Worm (Caenorhabditis elegans) whole organism, mixed stage, embryonic: ENCODE results near the gene F57A10.2.
"Not testable (repeated sequence)": the region's sequence is repeated elsewhere in the genome, so short reads cannot be mapped to it uniquely, and the experiment has no call there.

ENCODE experiments used
- ceh-39 ChIP-seq: fragments of 150-350 bp; optimal IDR thresholded peaks from 2 replicates; lab custom pipeline; 2014; ENCODE audit warnings: missing biosample characterization, missing genetic modification characterization
- elt-3 ChIP-seq: fragments of 150-350 bp; optimal IDR thresholded peaks from 2 replicates; lab custom pipeline; 2014; ENCODE audit warnings: missing biosample characterization, missing genetic modification characterization
- lsy-2 ChIP-seq: fragments of 150-350 bp; optimal IDR thresholded peaks from 2 replicates; lab custom pipeline; 2014; ENCODE audit warnings: missing biosample characterization, missing genetic modification characterization
- mep-1 ChIP-seq: fragments of 150-350 bp; optimal IDR thresholded peaks from 2 replicates; lab custom pipeline; 2017; ENCODE audit warnings: missing biosample characterization, missing genetic modification reagents, missing genetic modification characterization, inconsistent platforms
- nhr-12 ChIP-seq: fragments of 150-350 bp; optimal IDR thresholded peaks from 2 replicates; lab custom pipeline; 2014; ENCODE audit warnings: missing biosample characterization, missing genetic modification characterization
- nhr-2 ChIP-seq: fragments of 150-350 bp; optimal IDR thresholded peaks from 2 replicates; lab custom pipeline; 2014; ENCODE audit warnings: missing biosample characterization, missing genetic modification characterization
- nhr-28 ChIP-seq: fragments of 150-350 bp; optimal IDR thresholded peaks from 2 replicates; lab custom pipeline; 2014; ENCODE audit warnings: missing biosample characterization, missing genetic modification characterization
- nhr-76 ChIP-seq: sonication (generic microtip); optimal IDR thresholded peaks from 2 replicates; lab custom pipeline; 2017; ENCODE audit warnings: missing biosample characterization, missing genetic modification characterization
- snpc-4 ChIP-seq: fragments of 150-350 bp; optimal IDR thresholded peaks from 2 replicates; lab custom pipeline; 2014; ENCODE audit warnings: missing biosample characterization, missing genetic modification characterization
- sptf-1 ChIP-seq: sonication (generic microtip); optimal IDR thresholded peaks from 2 replicates; lab custom pipeline; 2017; ENCODE audit warnings: mild to moderate bottlenecking, missing genetic modification characterization, moderate library complexity, missing compliant biosample characterization
- unc-62 ChIP-seq: fragments of 150-350 bp; optimal IDR thresholded peaks from 2 replicates; lab custom pipeline; 2014; ENCODE audit warnings: missing biosample characterization, missing genetic modification reagents, missing genetic modification characterization
- ztf-11 ChIP-seq: fragments of 150-350 bp; optimal IDR thresholded peaks from 2 replicates; lab custom pipeline; 2014; ENCODE audit warnings: missing biosample characterization, missing genetic modification characterization

- not testable (repeated sequence) for TF ChIP-seq nhr-76 (tag; lab: Kevin White, UChicago); nhr-12 (tag; lab: Kevin White, UChicago); unc-62; ceh-39 (tag; lab: Kevin White, UChicago); snpc-4; elt-3; ztf-11 (tag; lab: Kevin White, UChicago); nhr-28 (tag; lab: Kevin White, UChicago); lsy-2 (tag; lab: Kevin White, UChicago); sptf-1 (tag; lab: Kevin White, UChicago); nhr-2; mep-1 (tag; lab: Kevin White, UChicago)
Observed at ce11 chrV:15803748-15804147, 37.4 kb downstream of the F57A10.2 start, which contains the start of gene T26E4.18.
